Fruit fly (Drosophila melanogaster) whole organism, embryonic: ENCODE data around the gene zfh2.
A peak's percentile ranks its signal among the peaks of the same experiment; 100 is the strongest.

Experiments used
- CG10431 ChIP-seq: fragments of 200-800 bp; sonication (Bioruptor generic); optimal IDR thresholded peaks from 3 replicates; lab custom pipeline; 2018; ENCODE audit warnings: missing biosample characterization, mild to moderate bottlenecking, missing genetic modification characterization
- CG10462 ChIP-seq: fragments of 200-800 bp; sonication (Bioruptor generic); optimal IDR thresholded peaks from 2 replicates; lab custom pipeline; 2016; ENCODE audit warnings: missing biosample characterization, missing genetic modification characterization
- CG10565 ChIP-seq: fragments of 200-800 bp; sonication (Bioruptor generic); optimal IDR thresholded peaks from 3 replicates; lab custom pipeline; 2016; ENCODE audit warnings: missing biosample characterization, mild to moderate bottlenecking, missing genetic modification characterization
- CG13287 ChIP-seq: fragments of 200-800 bp; sonication (Bioruptor generic); IDR thresholded peaks from 2 replicates; pipeline ENCODE4 v1.3.6; 2022; ENCODE audit warnings: missing biosample characterization, missing genetic modification characterization; ENCODE audit not compliant: partially characterized antibody
- CG13775 ChIP-seq: fragments of 200-800 bp; sonication (Bioruptor generic); optimal IDR thresholded peaks from 3 replicates; lab custom pipeline; 2017; ENCODE audit warnings: missing biosample characterization, mild to moderate bottlenecking, missing genetic modification characterization
- CG14667 ChIP-seq: fragments of 200-800 bp; sonication (Bioruptor generic); IDR thresholded peaks from 2 replicates; pipeline ENCODE4 v1.3.6; 2022; ENCODE audit warnings: missing biosample characterization, missing genetic modification characterization
- CG15601 ChIP-seq: fragments of 200-800 bp; sonication (Bioruptor generic); optimal IDR thresholded peaks from 3 replicates; lab custom pipeline; 2019; ENCODE audit warnings: missing biosample characterization, mild to moderate bottlenecking, missing genetic modification characterization, moderate library complexity
- CG1603 ChIP-seq: fragments of 200-800 bp; sonication (Bioruptor generic); optimal IDR thresholded peaks from 2 replicates; lab custom pipeline; 2019; ENCODE audit warnings: missing biosample characterization, mild to moderate bottlenecking, missing genetic modification characterization, moderate library complexity
- CG17186 ChIP-seq: fragments of 200-800 bp; sonication (Bioruptor generic); optimal IDR thresholded peaks from 3 replicates; lab custom pipeline; 2017; ENCODE audit warnings: missing biosample characterization, missing genetic modification reagents, missing genetic modification characterization
- CG17328 ChIP-seq: fragments of 200-800 bp; sonication (Bioruptor generic); IDR thresholded peaks from 2 replicates; pipeline ENCODE4 v1.3.6; 2022; ENCODE audit warnings: missing biosample characterization, missing genetic modification characterization
- CG17385 ChIP-seq: fragments of 200-800 bp; sonication (Bioruptor generic); optimal IDR thresholded peaks from 3 replicates; lab custom pipeline; 2018; ENCODE audit warnings: missing biosample characterization, mild to moderate bottlenecking, missing genetic modification characterization
- CG2116 ChIP-seq: fragments of 200-800 bp; sonication (Bioruptor generic); optimal IDR thresholded peaks from 3 replicates; lab custom pipeline; 2018; ENCODE audit warnings: missing biosample characterization, mild to moderate bottlenecking, missing genetic modification characterization
- CG30403 ChIP-seq: fragments of 200-800 bp; sonication (Bioruptor generic); optimal IDR thresholded peaks from 3 replicates; lab custom pipeline; 2016; ENCODE audit warnings: missing biosample characterization, missing genetic modification characterization
- CG31388 ChIP-seq: fragments of 200-800 bp; sonication (Bioruptor generic); optimal IDR thresholded peaks from 2 replicates; lab custom pipeline; 2016; ENCODE audit warnings: missing biosample characterization, missing genetic modification characterization
- CG3838 ChIP-seq: fragments of 200-800 bp; sonication (Bioruptor generic); optimal IDR thresholded peaks from 3 replicates; lab custom pipeline; 2016; ENCODE audit warnings: missing biosample characterization, missing genetic modification characterization
- CG6175 ChIP-seq: fragments of 200-800 bp; sonication (Bioruptor generic); IDR thresholded peaks from 3 replicates; pipeline ENCODE4 v1.3.6; 2022; ENCODE audit warnings: missing biosample characterization, missing genetic modification characterization
- CG6854 ChIP-seq: fragments of 200-800 bp; sonication (Bioruptor generic); optimal IDR thresholded peaks from 3 replicates; lab custom pipeline; 2017; ENCODE audit warnings: missing biosample characterization, mild to moderate bottlenecking, missing genetic modification characterization
- CG7839 ChIP-seq: fragments of 200-800 bp; sonication (Bioruptor generic); optimal IDR thresholded peaks from 3 replicates; lab custom pipeline; 2018; ENCODE audit warnings: missing biosample characterization, mild to moderate bottlenecking, missing genetic modification characterization, moderate library complexity
- CHES-1-like ChIP-seq: fragments of 200-800 bp; sonication (Bioruptor generic); optimal IDR thresholded peaks from 2 replicates; lab custom pipeline; 2016; ENCODE audit warnings: missing biosample characterization, missing genetic modification characterization
- CTCF ChIP-seq: fragments of 200-800 bp; sonication (Bioruptor generic); optimal IDR thresholded peaks from 2 replicates; lab custom pipeline; 2017; ENCODE audit warnings: missing biosample characterization, mild to moderate bottlenecking, missing genetic modification characterization, moderate library complexity
- CoRest ChIP-seq: fragments of 200-800 bp; sonication (Bioruptor generic); optimal IDR thresholded peaks from 3 replicates; lab custom pipeline; 2018; ENCODE audit warnings: missing biosample characterization, mild to moderate bottlenecking, missing genetic modification characterization, moderate library complexity
- Dek ChIP-seq: fragments of 200-800 bp; sonication (Bioruptor generic); optimal IDR thresholded peaks from 3 replicates; lab custom pipeline; 2019; ENCODE audit warnings: missing biosample characterization, mild to moderate bottlenecking, missing genetic modification characterization, moderate library complexity
- Doc3 ChIP-seq: fragments of 200-800 bp; sonication (Bioruptor generic); IDR thresholded peaks from 3 replicates; pipeline ENCODE4 v1.3.6; 2022; ENCODE audit warnings: missing biosample characterization, missing genetic modification characterization; ENCODE audit not compliant: partially characterized antibody
- GATAe ChIP-seq: fragments of 200-800 bp; sonication (Bioruptor generic); conservative IDR thresholded peaks from 2 replicates; pipeline ENCODE4 v1.3.6; 2022; ENCODE audit warnings: missing biosample characterization, missing genetic modification characterization
- Med ChIP-seq: fragments of 200-800 bp; sonication (Bioruptor generic); peaks from one replicate; lab custom pipeline; 2016; ENCODE audit warnings: missing biosample characterization, missing genetic modification characterization, mild to moderate bottlenecking, inconsistent platforms, moderate library complexity
- Meics ChIP-seq: fragments of 200-800 bp; sonication (Bioruptor generic); optimal IDR thresholded peaks from 2 replicates; lab custom pipeline; 2017; ENCODE audit warnings: missing biosample characterization, mild to moderate bottlenecking, missing genetic modification characterization
- Side ChIP-seq: fragments of 200-800 bp; sonication (Bioruptor generic); optimal IDR thresholded peaks from 2 replicates; lab custom pipeline; 2016; ENCODE audit warnings: missing biosample characterization, missing genetic modification characterization
- TFAM ChIP-seq: fragments of 200-800 bp; sonication (Bioruptor generic); optimal IDR thresholded peaks from 2 replicates; lab custom pipeline; 2017; ENCODE audit warnings: missing biosample characterization, missing genetic modification characterization, inconsistent platforms
- Xrp1 ChIP-seq: fragments of 200-800 bp; sonication (Bioruptor generic); IDR thresholded peaks from 2 replicates; pipeline ENCODE4 v1.3.6; 2022; ENCODE audit warnings: missing biosample characterization, missing genetic modification characterization
- bab2 ChIP-seq: fragments of 200-800 bp; sonication (Bioruptor generic); optimal IDR thresholded peaks from 2 replicates; lab custom pipeline; 2016; ENCODE audit warnings: missing biosample characterization, missing genetic modification characterization
- bigmax ChIP-seq: fragments of 200-800 bp; sonication (Bioruptor generic); optimal IDR thresholded peaks from 2 replicates; lab custom pipeline; 2018; ENCODE audit warnings: missing biosample characterization, mild to moderate bottlenecking, missing genetic modification characterization
- chinmo ChIP-seq: fragments of 200-800 bp; sonication (Bioruptor generic); IDR thresholded peaks from 4 replicates; pipeline ENCODE4 v1.3.6; 2022; ENCODE audit warnings: missing biosample characterization, missing genetic modification characterization; ENCODE audit not compliant: partially characterized antibody
- danr ChIP-seq: fragments of 200-800 bp; sonication (Bioruptor generic); IDR thresholded peaks from 2 replicates; pipeline ENCODE4 v1.3.6; 2022; ENCODE audit warnings: missing biosample characterization, missing genetic modification characterization
- ems ChIP-seq: fragments of 200-800 bp; sonication (Bioruptor generic); optimal IDR thresholded peaks from 3 replicates; lab custom pipeline; 2016; ENCODE audit warnings: missing biosample characterization, missing genetic modification characterization
- en ChIP-seq: fragments of 200-800 bp; sonication (Bioruptor generic); optimal IDR thresholded peaks from 2 replicates; lab custom pipeline; 2016; ENCODE audit warnings: missing biosample characterization, missing genetic modification characterization
- esg ChIP-seq: fragments of 200-800 bp; sonication (Bioruptor generic); conservative IDR thresholded peaks from 2 replicates; pipeline ENCODE4 v1.3.6; 2022; ENCODE audit warnings: missing biosample characterization, missing genetic modification characterization
- fd102C ChIP-seq: fragments of 200-800 bp; sonication (Bioruptor generic); optimal IDR thresholded peaks from 2 replicates; lab custom pipeline; 2018; ENCODE audit warnings: missing biosample characterization, mild to moderate bottlenecking, missing genetic modification characterization, moderate library complexity
- gro ChIP-seq: fragments of 200-800 bp; sonication (Bioruptor generic); optimal IDR thresholded peaks from 2 replicates; lab custom pipeline; 2016; ENCODE audit warnings: missing biosample characterization, missing genetic modification characterization
- jing ChIP-seq: fragments of 200-800 bp; sonication (Bioruptor generic); optimal IDR thresholded peaks from 2 replicates; lab custom pipeline; 2018; ENCODE audit warnings: missing biosample characterization, mild to moderate bottlenecking, missing genetic modification characterization
- lbe ChIP-seq: fragments of 200-800 bp; sonication (Bioruptor generic); optimal IDR thresholded peaks from 2 replicates; lab custom pipeline; 2016; ENCODE audit warnings: missing biosample characterization, mild to moderate bottlenecking, missing genetic modification characterization
- pho ChIP-seq: fragments of 200-800 bp; sonication (Bioruptor generic); optimal IDR thresholded peaks from 2 replicates; lab custom pipeline; 2016; ENCODE audit warnings: missing biosample characterization, missing genetic modification characterization
- prd ChIP-seq, 3 experiments: fragments of >200 bp in 2 of 3; fragments of 200-800 bp in 1 of 3; sonication (Bioruptor generic) in 1 of 3; optimal IDR thresholded peaks in 2 of 3; IDR thresholded peaks in 1 of 3; 2 replicates in 2 of 3; 3 replicates in 1 of 3; pipeline versions ENCODE4 v1.3.6 to Lab custom; 2017 to 2022; ENCODE audit warnings: missing biosample characterization in 1 of 3, missing genetic modification characterization in 1 of 3
- schlank ChIP-seq: fragments of 200-800 bp; sonication (Bioruptor generic); optimal IDR thresholded peaks from 2 replicates; lab custom pipeline; 2018; ENCODE audit warnings: missing biosample characterization, mild to moderate bottlenecking, missing genetic modification characterization
- slp2 ChIP-seq: fragments of 200-800 bp; sonication (Bioruptor generic); optimal IDR thresholded peaks from 2 replicates; lab custom pipeline; 2016; ENCODE audit warnings: missing biosample characterization, missing genetic modification characterization
- tio ChIP-seq: fragments of 200-800 bp; sonication (Bioruptor generic); optimal IDR thresholded peaks from 2 replicates; lab custom pipeline; 2017; ENCODE audit warnings: missing biosample characterization, missing genetic modification characterization, inconsistent platforms
- toy ChIP-seq: fragments of 200-800 bp; sonication (Bioruptor generic); IDR thresholded peaks from 2 replicates; pipeline ENCODE4 v1.3.6; 2022; ENCODE audit warnings: missing biosample characterization, missing genetic modification characterization
- ttk ChIP-seq: fragments of 200-800 bp; sonication (Bioruptor generic); IDR thresholded peaks from 2 replicates; pipeline ENCODE4 v2.1.2; 2022; ENCODE audit warnings: missing biosample characterization, missing genetic modification characterization
- vfl ChIP-seq: fragments of 200-800 bp; sonication (Bioruptor generic); optimal IDR thresholded peaks from 2 replicates; lab custom pipeline; 2016; ENCODE audit warnings: missing biosample characterization, missing genetic modification characterization
- vnd ChIP-seq: fragments of 200-800 bp; sonication (Bioruptor generic); IDR thresholded peaks from 3 replicates; pipeline ENCODE4 v1.3.6; 2022; ENCODE audit warnings: missing biosample characterization, missing genetic modification characterization; ENCODE audit not compliant: partially characterized antibody
- wek ChIP-seq: fragments of 200-800 bp; sonication (Bioruptor generic); optimal IDR thresholded peaks from 3 replicates; lab custom pipeline; 2018; ENCODE audit warnings: missing biosample characterization, mild to moderate bottlenecking, missing genetic modification characterization, moderate library complexity
- wor ChIP-seq: fragments of 200-800 bp; sonication (Bioruptor generic); IDR thresholded peaks from 2 replicates; pipeline ENCODE4 v1.3.6; 2022; ENCODE audit warnings: missing biosample characterization, missing genetic modification characterization

The zfh2 gene

dm6 chr4:501479-501993 is at the start of gene zfh2 (continued):
- TF ChIP-seq CG14667 (GFP tag; lab: Robert Waterston, UW) (no peak), CG1603 (no peak), danr (GFP tag; lab: Robert Waterston, UW) (no peak), CG17186 (GFP tag; lab: Kevin White, UChicago) (no peak), gro (GFP tag; lab: Kevin White, UChicago) (peak; percentile 51), chinmo (peak; percentile 88; the same call in 3 of the 4 replicates), CG13287 (GFP tag; lab: Robert Waterston, UW) (peak; percentile 50; the same call in 1 of the 2 replicates), bigmax (no peak), CG15601 (tag; lab: Kevin White, UChicago) (no peak), CG7839 (tag; lab: Kevin White, UChicago) (no peak), slp2 (GFP tag; lab: Kevin White, UChicago) (no peak), CG30403 (no peak), CG13775 (GFP tag; lab: Kevin White, UChicago) (no peak), bab2 (no peak), Side (GFP tag; lab: Kevin White, UChicago) (no peak), wek (peak; percentile 64), fd102C (GFP tag; lab: Kevin White, UChicago) (no peak), CG2116 (GFP tag; lab: Kevin White, UChicago) (no peak), CG17328 (GFP tag; lab: Robert Waterston, UW) (no peak), CG3838 (GFP tag; lab: Kevin White, UChicago) (no peak), wor (GFP tag; lab: Robert Waterston, UW) (no peak), CG6175 (GFP tag; lab: Robert Waterston, UW) (no peak), Doc3 (GFP tag; lab: Robert Waterston, UW) (peak; percentile 43; the same call in 1 of the 3 replicates), schlank (no peak), CTCF (GFP tag; lab: Kevin White, UChicago) (no peak), CG17385 (peak; percentile 73), vfl (GFP tag; lab: Kevin White, UChicago) (no peak), GATAe (GFP tag; lab: Robert Waterston, UW) (no peak), esg (no peak), CG31388 (GFP tag; lab: Kevin White, UChicago) (no peak), Meics (no peak), Xrp1 (GFP tag; lab: Robert Waterston, UW) (no peak), CG10565 (GFP tag; lab: Kevin White, UChicago) (no peak), vnd (GFP tag; lab: Robert Waterston, UW) (no peak), prd (optimal IDR thresholded peaks at IDR 0.05; lab: Kevin White, UChicago) (no peak), prd (GFP tag; IDR thresholded peaks at IDR 0.05; lab: Robert Waterston, UW) (peak; percentile 34; the same call in 1 of the 3 replicates), CG6854 (GFP tag; lab: Kevin White, UChicago) (no peak), CG10462 (GFP tag; lab: Kevin White, UChicago) (no peak), jing (GFP tag; lab: Kevin White, UChicago) (no peak), ttk (GFP tag; lab: Robert Waterston, UW) (no peak), toy (GFP tag; lab: Robert Waterston, UW) (no peak), ems (GFP tag; lab: Kevin White, UChicago) (no peak), CHES-1-like (no peak), CG10431 (GFP tag; lab: Kevin White, UChicago) (no peak), Dek (tag; lab: Kevin White, UChicago) (no peak), pho (GFP tag; lab: Kevin White, UChicago) (no peak), Med (GFP tag; lab: Kevin White, UChicago) (peak; percentile 23), TFAM (GFP tag; lab: Kevin White, UChicago) (no peak), en (GFP tag; lab: Kevin White, UChicago) (no peak), lbe (GFP tag; lab: Kevin White, UChicago) (peak; percentile 61), CoRest (tag; lab: Kevin White, UChicago) (peak; percentile 7), tio (GFP tag; lab: Kevin White, UChicago) (no peak)
